Fruit fly (Drosophila melanogaster): ENCODE data around the gene X11L.

Gene X11L

dm6 chrX:17599330-17599729 lies at the start of gene X11L:
Gene X11L, plus strand, starts transcription at chrX:17599608.
- no peak for TF ChIP-seq usp (GFP tag; optimal IDR thresholded peaks at IDR 0.05)
- TF ChIP-seq Dll (optimal IDR thresholded peaks at IDR 0.05) = no peak
- TF ChIP-seq CG8478 (optimal IDR thresholded peaks at IDR 0.05) = no peak
- TF ChIP-seq pan (optimal IDR thresholded peaks at IDR 0.05) = no peak
- no peak for TF ChIP-seq psq (optimal IDR thresholded peaks at IDR 0.05)
- no peak for TF ChIP-seq EcR (GFP tag; optimal IDR thresholded peaks at IDR 0.05)

dm6 chrX:17550307-17550706 lies 49.1 kb upstream of the X11L start:
- TF ChIP-seq usp (GFP tag; optimal IDR thresholded peaks at IDR 0.05) (no peak), psq (optimal IDR thresholded peaks at IDR 0.05) (no peak), EcR (GFP tag; optimal IDR thresholded peaks at IDR 0.05) (no peak), CG8478 (optimal IDR thresholded peaks at IDR 0.05) (no peak)

dm6 chrX:17550957-17551356 lies 48.5 kb upstream of the X11L start:
- no peak for TF ChIP-seq CG8478 (optimal IDR thresholded peaks at IDR 0.05)
- TF ChIP-seq usp (GFP tag; optimal IDR thresholded peaks at IDR 0.05) = no peak

dm6 chrX:17555139-17555538 lies 44.3 kb upstream of the X11L start:
- TF ChIP-seq EcR (GFP tag; optimal IDR thresholded peaks at IDR 0.05) = no peak

dm6 chrX:17558708-17559107 lies 40.7 kb upstream of the X11L start:
- TF ChIP-seq usp (GFP tag; optimal IDR thresholded peaks at IDR 0.05) = no peak
- no peak for TF ChIP-seq CG8478 (optimal IDR thresholded peaks at IDR 0.05)

- no peak for TF ChIP-seq pan (optimal IDR thresholded peaks at IDR 0.05)
- TF ChIP-seq usp (GFP tag; optimal IDR thresholded peaks at IDR 0.05) = no peak
- TF ChIP-seq Dll (optimal IDR thresholded peaks at IDR 0.05) = no peak
- no peak for TF ChIP-seq psq (optimal IDR thresholded peaks at IDR 0.05)
- no peak for TF ChIP-seq EcR (GFP tag; optimal IDR thresholded peaks at IDR 0.05)
- TF ChIP-seq CG8478 (optimal IDR thresholded peaks at IDR 0.05) = no peak
Measured at dm6 chrX:17561130-17561942, 38.1 kb upstream of the X11L start, which contains the start of gene CG43658. Gene CG43658, minus strand, starts transcription at chrX:17561180.

- TF ChIP-seq psq (optimal IDR thresholded peaks at IDR 0.05) (no peak), pan (optimal IDR thresholded peaks at IDR 0.05) (no peak), EcR (GFP tag; optimal IDR thresholded peaks at IDR 0.05) (no peak), usp (GFP tag; optimal IDR thresholded peaks at IDR 0.05) (no peak), CG8478 (optimal IDR thresholded peaks at IDR 0.05) (no peak)
Measured at dm6 chrX:17561943-17562313, 37.5 kb upstream of the X11L start.

- TF ChIP-seq psq (optimal IDR thresholded peaks at IDR 0.05) = no peak
- no peak for TF ChIP-seq CG8478 (optimal IDR thresholded peaks at IDR 0.05)
- no peak for TF ChIP-seq pan (optimal IDR thresholded peaks at IDR 0.05)
- no peak for TF ChIP-seq EcR (GFP tag; optimal IDR thresholded peaks at IDR 0.05)
- TF ChIP-seq Dll (optimal IDR thresholded peaks at IDR 0.05) = no peak
- no peak for TF ChIP-seq usp (GFP tag; optimal IDR thresholded peaks at IDR 0.05)
Measured at dm6 chrX:17562585-17562984, 36.8 kb upstream of the X11L start.

- TF ChIP-seq usp (GFP tag; optimal IDR thresholded peaks at IDR 0.05) (no peak), Dll (optimal IDR thresholded peaks at IDR 0.05) (no peak), CG8478 (optimal IDR thresholded peaks at IDR 0.05) (no peak), pan (optimal IDR thresholded peaks at IDR 0.05) (no peak), psq (optimal IDR thresholded peaks at IDR 0.05) (no peak), EcR (GFP tag; optimal IDR thresholded peaks at IDR 0.05) (peak in 1 of 2 experiments; percentile 68)
Measured at dm6 chrX:17566128-17566527, 33.3 kb upstream of the X11L start.

dm6 chrX:17569128-17569527 lies 30.3 kb upstream of the X11L start, which contains the start of gene ppk23:
Gene ppk23, minus strand, starts transcription at chrX:17569228.
- TF ChIP-seq usp (GFP tag; optimal IDR thresholded peaks at IDR 0.05) = no peak
- TF ChIP-seq Dll (optimal IDR thresholded peaks at IDR 0.05) = no peak
- TF ChIP-seq CG8478 (optimal IDR thresholded peaks at IDR 0.05) = no peak
- no peak for TF ChIP-seq pan (optimal IDR thresholded peaks at IDR 0.05)
- TF ChIP-seq EcR (GFP tag; optimal IDR thresholded peaks at IDR 0.05) = no peak
- no peak for TF ChIP-seq psq (optimal IDR thresholded peaks at IDR 0.05)

dm6 chrX:17570912-17571609 lies 28.3 kb upstream of the X11L start:
- TF ChIP-seq Dll (optimal IDR thresholded peaks at IDR 0.05) (no peak), usp (GFP tag; optimal IDR thresholded peaks at IDR 0.05) (no peak), pan (optimal IDR thresholded peaks at IDR 0.05) (peak; percentile 87), CG8478 (optimal IDR thresholded peaks at IDR 0.05) (no peak), EcR (GFP tag; optimal IDR thresholded peaks at IDR 0.05) (no peak), psq (optimal IDR thresholded peaks at IDR 0.05) (no peak)

- TF ChIP-seq psq (optimal IDR thresholded peaks at IDR 0.05) (no peak), EcR (GFP tag; optimal IDR thresholded peaks at IDR 0.05) (no peak), CG8478 (optimal IDR thresholded peaks at IDR 0.05) (no peak), usp (GFP tag; optimal IDR thresholded peaks at IDR 0.05) (no peak), Dll (optimal IDR thresholded peaks at IDR 0.05) (no peak), pan (optimal IDR thresholded peaks at IDR 0.05) (no peak)
Measured at dm6 chrX:17575846-17576245, 23.6 kb upstream of the X11L start.

- TF ChIP-seq pan (optimal IDR thresholded peaks at IDR 0.05) = no peak
- no peak for TF ChIP-seq CG8478 (optimal IDR thresholded peaks at IDR 0.05)
- TF ChIP-seq Dll (optimal IDR thresholded peaks at IDR 0.05) = no peak
- no peak for TF ChIP-seq EcR (GFP tag; optimal IDR thresholded peaks at IDR 0.05)
- TF ChIP-seq usp (GFP tag; optimal IDR thresholded peaks at IDR 0.05) = no peak
- no peak for TF ChIP-seq psq (optimal IDR thresholded peaks at IDR 0.05)
Measured at dm6 chrX:17576606-17577005, 22.8 kb upstream of the X11L start.
